Fruit fly (Drosophila melanogaster) whole organism, prepupa: ENCODE results near the gene TwdlV.

Experiments used
- CG15336 ChIP-seq: fragments of 200-800 bp; sonication (Bioruptor generic); IDR thresholded peaks from 2 replicates; pipeline ENCODE4 v1.3.6; 2022; ENCODE audit warnings: missing biosample characterization, missing genetic modification characterization
- CG1621 ChIP-seq: fragments of 200-800 bp; sonication (Bioruptor generic); optimal IDR thresholded peaks from 3 replicates; lab custom pipeline; 2018; ENCODE audit warnings: missing biosample characterization, mild to moderate bottlenecking, missing genetic modification characterization
- CG16779 ChIP-seq: fragments of 200-800 bp; sonication (Bioruptor generic); optimal IDR thresholded peaks from 3 replicates; lab custom pipeline; 2017; ENCODE audit warnings: missing biosample characterization, mild to moderate bottlenecking, missing genetic modification characterization
- CG3032 ChIP-seq: fragments of 200-800 bp; optimal IDR thresholded peaks from 2 replicates; lab custom pipeline; 2019; ENCODE audit warnings: missing biosample characterization, mild to moderate bottlenecking, missing genetic modification characterization, moderate library complexity
- CG6854 ChIP-seq: fragments of 200-800 bp; sonication (Bioruptor generic); optimal IDR thresholded peaks from 2 replicates; lab custom pipeline; 2017; ENCODE audit warnings: missing biosample characterization, mild to moderate bottlenecking, missing genetic modification characterization
- CG8319 ChIP-seq: fragments of 200-800 bp; sonication (Bioruptor generic); optimal IDR thresholded peaks from 3 replicates; lab custom pipeline; 2016; ENCODE audit warnings: missing biosample characterization, missing genetic modification characterization
- Lpt ChIP-seq: fragments of 200-800 bp; sonication (Bioruptor generic); optimal IDR thresholded peaks from 3 replicates; lab custom pipeline; 2016; ENCODE audit warnings: missing biosample characterization, missing genetic modification characterization
- OdsH ChIP-seq: fragments of 200-800 bp; sonication (Bioruptor generic); optimal IDR thresholded peaks from 3 replicates; lab custom pipeline; 2016; ENCODE audit warnings: missing biosample characterization, missing genetic modification characterization
- Smox ChIP-seq: fragments of 200-800 bp; sonication (Bioruptor generic); optimal IDR thresholded peaks from 3 replicates; lab custom pipeline; 2016; ENCODE audit warnings: missing biosample characterization, missing genetic modification characterization
- fd59A ChIP-seq: fragments of 200-800 bp; sonication (Bioruptor generic); optimal IDR thresholded peaks from 2 replicates; lab custom pipeline; 2017; ENCODE audit warnings: missing biosample characterization, mild to moderate bottlenecking, missing genetic modification characterization, missing genetic modification reagents
- salr ChIP-seq, 2 experiments: fragments of 200-800 bp; sonication (Bioruptor generic); optimal IDR thresholded peaks; 3 replicates each; lab custom pipeline; 2016 to 2018; ENCODE audit warnings: missing biosample characterization in 2 of 2, missing genetic modification characterization in 2 of 2, mild to moderate bottlenecking in 1 of 2
- topi ChIP-seq: fragments of 200-800 bp; sonication (Bioruptor generic); optimal IDR thresholded peaks from 3 replicates; lab custom pipeline; 2016; ENCODE audit warnings: missing biosample characterization, missing genetic modification characterization
- vri ChIP-seq: fragments of 200-800 bp; sonication (Bioruptor generic); optimal IDR thresholded peaks from 3 replicates; lab custom pipeline; 2016; ENCODE audit warnings: missing biosample characterization, mild to moderate bottlenecking, missing genetic modification characterization

dm6 chr3R:4252943-4253342, 1.6 kb upstream of the TwdlV start, which contains the start of gene CG14644:
- no peak for TF ChIP-seq CG6854 (GFP tag; lab: Kevin White, UChicago)
- TF ChIP-seq CG8319 (GFP tag; lab: Kevin White, UChicago): no peak
- TF ChIP-seq topi: no peak
- no peak for TF ChIP-seq OdsH (GFP tag; lab: Kevin White, UChicago)
- TF ChIP-seq Lpt (GFP tag; lab: Kevin White, UChicago): no peak
- TF ChIP-seq salr (GFP tag; optimal IDR thresholded peaks at IDR 0.05; lab: Kevin White, UChicago): no peak
- TF ChIP-seq fd59A (GFP tag; lab: Kevin White, UChicago): no peak
- TF ChIP-seq CG16779 (tag; lab: Kevin White, UChicago): no peak
- no peak for TF ChIP-seq CG1621 (tag; lab: Kevin White, UChicago)
- no peak for TF ChIP-seq Smox (GFP tag; lab: Kevin White, UChicago)
- no peak for TF ChIP-seq CG15336 (GFP tag; lab: Robert Waterston, UW)
- TF ChIP-seq CG3032 (tag; lab: Kevin White, UChicago): no peak
- no peak for TF ChIP-seq vri (GFP tag; lab: Kevin White, UChicago)
